Fruit fly (Drosophila melanogaster): ENCODE results near the gene CG42467.

The CG42467 gene

DNA sequence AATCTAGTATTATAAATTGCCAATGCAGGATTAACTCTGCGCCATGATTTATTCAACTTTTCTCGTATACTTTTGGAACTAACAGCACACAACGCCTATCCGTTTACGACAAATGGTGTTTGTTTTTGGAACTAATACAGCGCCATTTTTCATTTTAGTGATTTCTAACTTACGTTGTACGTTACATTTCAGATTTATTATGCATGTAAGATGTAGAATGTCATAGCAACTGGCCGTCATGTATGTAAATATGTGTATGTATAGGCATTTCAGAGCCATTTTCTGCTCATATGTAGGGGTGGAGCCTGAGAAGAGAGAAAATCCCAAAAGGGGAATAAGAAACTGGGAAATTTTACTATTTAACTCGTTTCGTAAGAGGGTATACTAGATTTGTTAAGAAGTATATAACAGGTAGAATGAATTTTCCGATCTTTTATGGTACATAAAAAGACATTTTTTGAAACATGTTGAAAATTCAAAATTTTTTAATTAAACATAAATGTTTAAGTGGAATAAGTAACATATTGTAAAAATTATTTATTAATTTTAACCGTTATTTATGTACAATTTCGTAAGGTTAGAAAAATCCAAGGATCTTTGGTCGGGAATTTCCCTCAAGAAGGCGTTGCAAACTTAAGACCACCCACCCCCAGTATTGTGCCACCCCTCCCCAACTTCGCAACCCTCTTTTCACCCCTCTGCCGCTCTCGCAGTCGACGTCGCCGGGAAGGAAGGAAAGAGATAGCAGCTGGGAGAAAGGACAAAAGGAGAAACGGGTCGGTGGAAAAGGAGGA, 43.5 kb upstream of the CG42467 start (continued):
- TF ChIP-seq CG14050 (GFP tag; IDR thresholded peaks at IDR 0.05) = no peak
- TF ChIP-seq CG9437 (GFP tag; optimal IDR thresholded peaks at IDR 0.05) = no peak
- no peak for TF ChIP-seq hb (GFP tag; IDR thresholded peaks at IDR 0.05; ENCODE audit: partially characterized antibody)
- TF ChIP-seq az2 (GFP tag; optimal IDR thresholded peaks at IDR 0.05) = peak; percentile 62
- no peak for TF ChIP-seq CG11696 (GFP tag; IDR thresholded peaks at IDR 0.05)
- TF ChIP-seq peb (GFP tag; IDR thresholded peaks at IDR 0.05) = no peak
- peak; percentile 55 for TF ChIP-seq CG31365 (tag; optimal IDR thresholded peaks at IDR 0.05)
- peak; percentile 64 for TF ChIP-seq Hmr (GFP tag; optimal IDR thresholded peaks at IDR 0.05)
- TF ChIP-seq emc (GFP tag; optimal IDR thresholded peaks at IDR 0.05) = no peak
- no peak for TF ChIP-seq CG10431 (GFP tag; optimal IDR thresholded peaks at IDR 0.05)
- TF ChIP-seq jing (GFP tag; optimal IDR thresholded peaks at IDR 0.05) = no peak
- TF ChIP-seq sens-2 (GFP tag; IDR thresholded peaks at IDR 0.05) = no peak
- no peak for TF ChIP-seq ash1 (GFP tag; optimal IDR thresholded peaks at IDR 0.05)
- TF ChIP-seq CG3163 (GFP tag; optimal IDR thresholded peaks at IDR 0.05) = peak; percentile 89
- peak; percentile 42 for TF ChIP-seq ewg (GFP tag; optimal IDR thresholded peaks at IDR 0.05)
- no peak for TF ChIP-seq tll (GFP tag; optimal IDR thresholded peaks at IDR 0.05)
- no peak for TF ChIP-seq CG6175 (GFP tag; IDR thresholded peaks at IDR 0.05)
- TF ChIP-seq CG12219 (GFP tag; optimal IDR thresholded peaks at IDR 0.05) = no peak
- TF ChIP-seq CG7987 (GFP tag; optimal IDR thresholded peaks at IDR 0.05) = peak; percentile 75
- TF ChIP-seq CHES-1-like (GFP tag; optimal IDR thresholded peaks at IDR 0.05) = peak; percentile 6
- TF ChIP-seq CG12299 (tag; optimal IDR thresholded peaks at IDR 0.05) = no peak
- peak; percentile 93 for TF ChIP-seq Ets65A (GFP tag)
- TF ChIP-seq CG4730 (GFP tag; IDR thresholded peaks at IDR 0.05) = peak; percentile 38; the same call in 1 of the 2 replicates
- TF ChIP-seq CoRest (tag; optimal IDR thresholded peaks at IDR 0.05) = peak; percentile 58
- no peak for TF ChIP-seq CG18619 (GFP tag; optimal IDR thresholded peaks at IDR 0.05)
- TF ChIP-seq sc (optimal IDR thresholded peaks at IDR 0.05) = no peak
- TF ChIP-seq sc (GFP tag; optimal IDR thresholded peaks at IDR 0.05) = no peak
- peak; percentile 80 for TF ChIP-seq Lhr (GFP tag; optimal IDR thresholded peaks at IDR 0.05)
- no peak for TF ChIP-seq CG8944 (GFP tag; optimal IDR thresholded peaks at IDR 0.05)
- no peak for TF ChIP-seq D19B (GFP tag; optimal IDR thresholded peaks at IDR 0.05)
- no peak for TF ChIP-seq Sox100B (GFP tag; optimal IDR thresholded peaks at IDR 0.05)
- TF ChIP-seq CG10209 (GFP tag; optimal IDR thresholded peaks at IDR 0.05) = no peak
- TF ChIP-seq Usf (GFP tag; optimal IDR thresholded peaks at IDR 0.05) = no peak
- no peak; the same call in 1 of the 2 replicates for TF ChIP-seq tna (GFP tag; IDR thresholded peaks at IDR 0.05; ENCODE audit: partially characterized antibody)
- TF ChIP-seq kay (GFP tag; optimal IDR thresholded peaks at IDR 0.05) = peak; percentile 54
- TF ChIP-seq fd102C (GFP tag; optimal IDR thresholded peaks at IDR 0.05) = peak; percentile 30
- TF ChIP-seq CG4820 (GFP tag; optimal IDR thresholded peaks at IDR 0.05) = peak; percentile 51
- TF ChIP-seq CTCF (GFP tag; optimal IDR thresholded peaks at IDR 0.05) = peak; percentile 100
- peak; percentile 96 for TF ChIP-seq Med (GFP tag)
- TF ChIP-seq pros (GFP tag; optimal IDR thresholded peaks at IDR 0.05) = peak; percentile 94
- TF ChIP-seq HLHmδ (GFP tag; optimal IDR thresholded peaks at IDR 0.05) = no peak
- peak; percentile 8; the same call in 1 of the 2 replicates for TF ChIP-seq CG31441 (GFP tag; IDR thresholded peaks at IDR 0.05)
- no peak for TF ChIP-seq Dref (GFP tag; IDR thresholded peaks at IDR 0.05)
- peak; percentile 80 for TF ChIP-seq knrl (GFP tag; IDR thresholded peaks at IDR 0.05; ENCODE audit: partially characterized antibody)
- TF ChIP-seq D (optimal IDR thresholded peaks at IDR 0.05) = no peak
- no peak for TF ChIP-seq D (GFP tag; optimal IDR thresholded peaks at IDR 0.05)
- peak; percentile 0 for TF ChIP-seq CG31388 (GFP tag; optimal IDR thresholded peaks at IDR 0.05)
- peak; percentile 89 for TF ChIP-seq CG11456 (GFP tag; IDR thresholded peaks at IDR 0.05)
- TF ChIP-seq CG6272 (GFP tag; IDR thresholded peaks at IDR 0.05) = peak; percentile 55
- TF ChIP-seq CG10654 (GFP tag; optimal IDR thresholded peaks at IDR 0.05) = peak; percentile 55

Data from whole organism, embryonic.